Fruit fly (Drosophila melanogaster) whole organism, embryonic: ENCODE measurements around the gene rdog.
A peak's percentile ranks its signal among the peaks of the same experiment; 100 is the strongest.

Experiments
- ATbp ChIP-seq: fragments of 200-800 bp; sonication (Bioruptor generic); optimal IDR thresholded peaks from 2 replicates; lab custom pipeline; 2017; ENCODE audit warnings: missing biosample characterization, mild to moderate bottlenecking, missing genetic modification characterization, missing genetic modification reagents
- Adf1 ChIP-seq: fragments of 200-800 bp; sonication (Bioruptor generic); IDR thresholded peaks from 2 replicates; pipeline ENCODE4 v1.3.6; 2022; ENCODE audit warnings: missing biosample characterization, missing genetic modification characterization
- B-H1 ChIP-seq: fragments of 200-800 bp; sonication (Bioruptor generic); IDR thresholded peaks from 3 replicates; pipeline ENCODE4 v1.3.6; 2022; ENCODE audit warnings: missing biosample characterization, missing genetic modification characterization
- BEAF-32 ChIP-seq: fragments of 200-800 bp; sonication (Bioruptor generic); optimal IDR thresholded peaks from 3 replicates; lab custom pipeline; 2017; ENCODE audit warnings: missing biosample characterization, missing genetic modification characterization, mild to moderate bottlenecking, moderate library complexity, missing genetic modification reagents
- CG11504 ChIP-seq: fragments of 200-800 bp; sonication (Bioruptor generic); optimal IDR thresholded peaks from 3 replicates; lab custom pipeline; 2019; ENCODE audit warnings: missing biosample characterization, mild to moderate bottlenecking, missing genetic modification characterization, moderate library complexity
- CG12071 ChIP-seq: fragments of 200-800 bp; sonication (Bioruptor generic); optimal IDR thresholded peaks from 3 replicates; lab custom pipeline; 2018; ENCODE audit warnings: missing biosample characterization, mild to moderate bottlenecking, missing genetic modification characterization
- CG12299 ChIP-seq: fragments of 200-800 bp; sonication (Bioruptor generic); optimal IDR thresholded peaks from 2 replicates; lab custom pipeline; 2018; ENCODE audit warnings: missing biosample characterization, mild to moderate bottlenecking, missing genetic modification characterization
- CG13296 ChIP-seq: fragments of 200-800 bp; sonication (Bioruptor generic); optimal IDR thresholded peaks from 3 replicates; lab custom pipeline; 2018; ENCODE audit warnings: missing biosample characterization, mild to moderate bottlenecking, missing genetic modification characterization
- CG15601 ChIP-seq: fragments of 200-800 bp; sonication (Bioruptor generic); optimal IDR thresholded peaks from 3 replicates; lab custom pipeline; 2019; ENCODE audit warnings: missing biosample characterization, mild to moderate bottlenecking, missing genetic modification characterization, moderate library complexity
- CG17568 ChIP-seq: fragments of 200-800 bp; sonication (Bioruptor generic); optimal IDR thresholded peaks from 2 replicates; lab custom pipeline; 2018; ENCODE audit warnings: missing biosample characterization, mild to moderate bottlenecking, missing genetic modification characterization, moderate library complexity
- CG18476 ChIP-seq: fragments of 200-800 bp; sonication (Bioruptor generic); optimal IDR thresholded peaks from 2 replicates; lab custom pipeline; 2016; ENCODE audit warnings: missing biosample characterization, mild to moderate bottlenecking, missing genetic modification characterization
- CG2199 ChIP-seq: fragments of 200-800 bp; sonication (Bioruptor generic); IDR thresholded peaks from 3 replicates; pipeline ENCODE4 v1.3.6; 2022; ENCODE audit warnings: missing biosample characterization, missing genetic modification characterization
- CG2202 ChIP-seq: fragments of 200-800 bp; sonication (Bioruptor generic); optimal IDR thresholded peaks from 2 replicates; lab custom pipeline; 2018; ENCODE audit warnings: missing biosample characterization, mild to moderate bottlenecking, missing genetic modification characterization
- CG34224 ChIP-seq: fragments of 200-800 bp; sonication (Bioruptor generic); IDR thresholded peaks from 3 replicates; pipeline ENCODE4 v1.3.6; 2022; ENCODE audit warnings: missing biosample characterization, missing genetic modification characterization; ENCODE audit not compliant: partially characterized antibody
- CG34376 ChIP-seq: fragments of 200-800 bp; sonication (Bioruptor generic); optimal IDR thresholded peaks from 2 replicates; lab custom pipeline; 2018; ENCODE audit warnings: missing biosample characterization, mild to moderate bottlenecking, missing genetic modification characterization
- CG4282 ChIP-seq: fragments of 200-800 bp; sonication (Bioruptor generic); optimal IDR thresholded peaks from 2 replicates; lab custom pipeline; 2016; ENCODE audit warnings: missing biosample characterization, missing genetic modification characterization
- CG4404 ChIP-seq: fragments of 200-800 bp; sonication (Bioruptor generic); IDR thresholded peaks from 2 replicates; pipeline ENCODE4 v1.3.6; 2022; ENCODE audit warnings: missing biosample characterization, missing genetic modification characterization
- CG4820 ChIP-seq: fragments of 200-800 bp; sonication (Bioruptor generic); optimal IDR thresholded peaks from 3 replicates; lab custom pipeline; 2016; ENCODE audit warnings: missing biosample characterization, missing genetic modification characterization
- CG6765 ChIP-seq: fragments of 200-800 bp; sonication (Bioruptor generic); optimal IDR thresholded peaks from 3 replicates; lab custom pipeline; 2017; ENCODE audit warnings: missing biosample characterization, mild to moderate bottlenecking, missing genetic modification characterization
- CG6791 ChIP-seq: fragments of 200-800 bp; sonication (Bioruptor generic); IDR thresholded peaks from 3 replicates; pipeline ENCODE4 v1.3.6; 2022; ENCODE audit warnings: missing biosample characterization, missing genetic modification characterization; ENCODE audit not compliant: partially characterized antibody
- CG7372 ChIP-seq: fragments of 200-800 bp; sonication (Bioruptor generic); IDR thresholded peaks from 2 replicates; pipeline ENCODE4 v1.3.6; 2022; ENCODE audit warnings: missing biosample characterization, missing genetic modification characterization
- CG7987 ChIP-seq: fragments of 200-800 bp; sonication (Bioruptor generic); optimal IDR thresholded peaks from 2 replicates; lab custom pipeline; 2018; ENCODE audit warnings: missing biosample characterization, mild to moderate bottlenecking, missing genetic modification characterization, moderate library complexity
- CG8765 ChIP-seq: fragments of 200-800 bp; sonication (Bioruptor generic); IDR thresholded peaks from 2 replicates; pipeline ENCODE4 v1.3.6; 2022; ENCODE audit warnings: missing biosample characterization, missing genetic modification characterization
- CHES-1-like ChIP-seq: fragments of 200-800 bp; sonication (Bioruptor generic); optimal IDR thresholded peaks from 2 replicates; lab custom pipeline; 2016; ENCODE audit warnings: missing biosample characterization, missing genetic modification characterization
- E2f2 ChIP-seq: fragments of 200-800 bp; sonication (Bioruptor generic); IDR thresholded peaks from 2 replicates; pipeline ENCODE4 v1.3.6; 2022; ENCODE audit warnings: missing biosample characterization, missing genetic modification characterization
- Hr78 ChIP-seq, 2 experiments: fragments of 200-800 bp in 1 of 2; fragments of >200 bp in 1 of 2; sonication (Bioruptor generic) in 1 of 2; optimal IDR thresholded peaks; 2 replicates each; lab custom pipeline; 2017 to 2019; ENCODE audit warnings: missing biosample characterization in 2 of 2, missing genetic modification characterization in 2 of 2, mild to moderate bottlenecking in 1 of 2, moderate library complexity in 1 of 2
- MBD-R2 ChIP-seq: fragments of 200-800 bp; sonication (Bioruptor generic); IDR thresholded peaks from 2 replicates; pipeline ENCODE4 v1.3.6; 2022; ENCODE audit warnings: missing biosample characterization, missing genetic modification characterization
- MESR4 ChIP-seq: fragments of 200-800 bp; sonication (Bioruptor generic); optimal IDR thresholded peaks from 2 replicates; lab custom pipeline; 2018; ENCODE audit warnings: missing biosample characterization, mild to moderate bottlenecking, missing genetic modification characterization, moderate library complexity
- Mes4 ChIP-seq: fragments of 200-800 bp; sonication (Bioruptor generic); optimal IDR thresholded peaks from 2 replicates; lab custom pipeline; 2016; ENCODE audit warnings: missing biosample characterization, missing genetic modification characterization
- Myb ChIP-seq: fragments of 200-800 bp; sonication (Bioruptor generic); optimal IDR thresholded peaks from 2 replicates; lab custom pipeline; 2016; ENCODE audit warnings: missing biosample characterization, missing genetic modification characterization
- NFAT ChIP-seq: fragments of 200-800 bp; sonication (Bioruptor generic); IDR thresholded peaks from 2 replicates; pipeline ENCODE4 v1.3.6; 2022; ENCODE audit warnings: missing biosample characterization, missing genetic modification characterization
- Nf-YA ChIP-seq: fragments of 200-800 bp; sonication (Bioruptor generic); IDR thresholded peaks from 2 replicates; pipeline ENCODE4 v1.3.6; 2022; ENCODE audit warnings: missing biosample characterization, missing genetic modification characterization
- Rx ChIP-seq: fragments of 200-800 bp; sonication (Bioruptor generic); IDR thresholded peaks from 2 replicates; pipeline ENCODE4 v1.3.6; 2022; ENCODE audit warnings: missing biosample characterization, missing genetic modification characterization
- ap ChIP-seq: fragments of 200-800 bp; sonication (Bioruptor generic); IDR thresholded peaks from 2 replicates; pipeline ENCODE4 v1.3.6; 2022; ENCODE audit warnings: missing biosample characterization, missing genetic modification characterization
- ash1 ChIP-seq: fragments of 200-800 bp; sonication (Bioruptor generic); optimal IDR thresholded peaks from 2 replicates; lab custom pipeline; 2018; ENCODE audit warnings: missing biosample characterization, mild to moderate bottlenecking, missing genetic modification characterization
- caup ChIP-seq: fragments of 200-800 bp; sonication (Bioruptor generic); optimal IDR thresholded peaks from 3 replicates; lab custom pipeline; 2017; ENCODE audit warnings: missing biosample characterization, mild to moderate bottlenecking, missing genetic modification characterization, moderate library complexity; ENCODE audit not compliant: severe bottlenecking
- croc ChIP-seq: fragments of 200-800 bp; sonication (Bioruptor generic); conservative IDR thresholded peaks from 3 replicates; pipeline ENCODE4 v1.3.6; 2022; ENCODE audit warnings: missing biosample characterization, missing genetic modification characterization
- crol ChIP-seq: fragments of 200-800 bp; sonication (Bioruptor generic); IDR thresholded peaks from 2 replicates; pipeline ENCODE4 v1.3.6; 2022; ENCODE audit warnings: missing biosample characterization, missing genetic modification characterization
- gce ChIP-seq: fragments of 200-800 bp; sonication (Bioruptor generic); IDR thresholded peaks from 3 replicates; pipeline ENCODE4 v1.3.6; 2022; ENCODE audit warnings: missing biosample characterization, missing genetic modification characterization
- gcm2 ChIP-seq: fragments of 200-800 bp; sonication (Bioruptor generic); optimal IDR thresholded peaks from 2 replicates; lab custom pipeline; 2016; ENCODE audit warnings: missing biosample characterization, missing genetic modification characterization
- gro ChIP-seq: fragments of 200-800 bp; sonication (Bioruptor generic); optimal IDR thresholded peaks from 2 replicates; lab custom pipeline; 2016; ENCODE audit warnings: missing biosample characterization, missing genetic modification characterization
- ind ChIP-seq: fragments of 200-800 bp; sonication (Bioruptor generic); optimal IDR thresholded peaks from 3 replicates; lab custom pipeline; 2016; ENCODE audit warnings: missing biosample characterization, missing genetic modification characterization
- lmd ChIP-seq: fragments of 200-800 bp; sonication (Bioruptor generic); IDR thresholded peaks from 2 replicates; pipeline ENCODE4 v1.3.6; 2022; ENCODE audit warnings: missing biosample characterization, missing genetic modification characterization
- odd ChIP-seq: fragments of 200-800 bp; sonication (Bioruptor generic); optimal IDR thresholded peaks from 2 replicates; lab custom pipeline; 2017; ENCODE audit warnings: missing biosample characterization, mild to moderate bottlenecking, missing genetic modification characterization
- pnt ChIP-seq: fragments of 200-800 bp; sonication (Bioruptor generic); optimal IDR thresholded peaks from 3 replicates; lab custom pipeline; 2016; ENCODE audit warnings: missing biosample characterization, missing genetic modification characterization
- run ChIP-seq: fragments of 200-800 bp; sonication (Bioruptor generic); optimal IDR thresholded peaks from 3 replicates; lab custom pipeline; 2018; ENCODE audit warnings: missing biosample characterization, mild to moderate bottlenecking, missing genetic modification characterization
- sens ChIP-seq: fragments of 200-800 bp; sonication (Bioruptor generic); peaks from one replicate; lab custom pipeline; 2016; ENCODE audit warnings: missing biosample characterization, missing genetic modification characterization
- sens-2 ChIP-seq: fragments of 200-800 bp; sonication (Bioruptor generic); IDR thresholded peaks from 2 replicates; pipeline ENCODE4 v1.3.6; 2022; ENCODE audit warnings: missing biosample characterization, missing genetic modification characterization
- seq ChIP-seq: fragments of 200-800 bp; sonication (Bioruptor generic); IDR thresholded peaks from 2 replicates; pipeline ENCODE4 v1.3.6; 2022; ENCODE audit warnings: missing biosample characterization, missing genetic modification characterization
- ssp ChIP-seq: fragments of 200-800 bp; sonication (Bioruptor generic); IDR thresholded peaks from 2 replicates; pipeline ENCODE4 v1.3.6; 2022; ENCODE audit warnings: missing biosample characterization, missing genetic modification characterization
- usp ChIP-seq: fragments of >200 bp; optimal IDR thresholded peaks from 2 replicates; lab custom pipeline; 2017; ENCODE audit warnings: missing biosample characterization, missing genetic modification characterization

rdog gene

dm6 chr3R:29130902-29131621, 26.9 kb upstream of the rdog start, which contains the start of the genes dgt6 and Vha100-1 (continued):
- TF ChIP-seq CG7987 (GFP tag; lab: Kevin White, UChicago) (no peak), ATbp (no peak), CG6791 (GFP tag; lab: Robert Waterston, UW) (no peak), Hr78 (GFP tag; optimal IDR thresholded peaks at IDR 0.05; lab: Kevin White, UChicago) (no peak), gro (GFP tag; lab: Kevin White, UChicago) (no peak), NFAT (no peak), sens-2 (GFP tag; lab: Robert Waterston, UW) (no peak), MESR4 (GFP tag; lab: Kevin White, UChicago) (peak; percentile 69), pnt (GFP tag; lab: Kevin White, UChicago) (no peak), Mes4 (GFP tag; lab: Kevin White, UChicago) (no peak), ap (GFP tag; lab: Robert Waterston, UW) (no peak), CG12299 (peak; percentile 15), lmd (GFP tag; lab: Robert Waterston, UW) (no peak), CG4404 (GFP tag; lab: Robert Waterston, UW) (no peak), CG12071 (GFP tag; lab: Kevin White, UChicago) (no peak), CHES-1-like (GFP tag; lab: Kevin White, UChicago) (no peak), ssp (peak; percentile 87), caup (GFP tag; lab: Kevin White, UChicago) (no peak), CG2202 (tag; lab: Kevin White, UChicago) (no peak), CG6765 (no peak), gce (GFP tag; lab: Robert Waterston, UW) (no peak), seq (GFP tag; lab: Robert Waterston, UW) (no peak), CG11504 (tag; lab: Kevin White, UChicago) (no peak), CG34224 (GFP tag; lab: Robert Waterston, UW) (no peak), run (tag; lab: Kevin White, UChicago) (no peak), gcm2 (GFP tag; lab: Kevin White, UChicago) (no peak), E2f2 (GFP tag; lab: Robert Waterston, UW) (peak; percentile 85), croc (GFP tag; lab: Robert Waterston, UW) (no peak), BEAF-32 (GFP tag; lab: Kevin White, UChicago) (peak; percentile 38), CG4820 (GFP tag; lab: Kevin White, UChicago) (peak; percentile 29), CG15601 (tag; lab: Kevin White, UChicago) (no peak), Adf1 (GFP tag; lab: Robert Waterston, UW) (no peak)

- TF ChIP-seq usp (GFP tag; lab: Kevin White, UChicago): no peak
- TF ChIP-seq B-H1 (GFP tag; lab: Robert Waterston, UW): no peak
- no peak for TF ChIP-seq Rx
- 0 out of 3 replicates have a peak, but pooled peaks have one; percentile 8 for TF ChIP-seq CG2199
- TF ChIP-seq CG2202 (tag; lab: Kevin White, UChicago): no peak
- no peak for TF ChIP-seq CG4282 (GFP tag; lab: Kevin White, UChicago)
- TF ChIP-seq CG18476 (GFP tag; lab: Kevin White, UChicago): no peak
- TF ChIP-seq crol: no peak
- TF ChIP-seq sens: peak; percentile 39
- TF ChIP-seq ind: no peak
- no peak for TF ChIP-seq Nf-YA
- no peak for TF ChIP-seq CG17568 (GFP tag; lab: Kevin White, UChicago)
- no peak for TF ChIP-seq CG7372 (GFP tag; lab: Robert Waterston, UW)
- TF ChIP-seq ash1 (GFP tag; lab: Kevin White, UChicago): no peak
- TF ChIP-seq MBD-R2: peak; percentile 82
- TF ChIP-seq CG13296 (GFP tag; lab: Kevin White, UChicago): peak; percentile 23
- TF ChIP-seq Myb (GFP tag; lab: Kevin White, UChicago): peak; percentile 92
- no peak for TF ChIP-seq odd (GFP tag; lab: Kevin White, UChicago)
- TF ChIP-seq CG34376: peak; percentile 1
- TF ChIP-seq CG8765 (GFP tag; lab: Robert Waterston, UW): no peak
These were observed 19.5 kb upstream of the rdog start, which contains the start of the genes Alg13 and superdeath for dm6 chr3R:29138407-29138806. Gene Alg13, minus strand, starts transcription at chr3R:29138573. Gene superdeath, plus strand, starts transcription at chr3R:29138662.
